Fruit fly (Drosophila melanogaster) S2 (cell line): Measurements from ENCODE around the gene MBD-like.

Experiments used
- CG8478 ChIP-seq: fragments of >200 bp; optimal IDR thresholded peaks from 2 replicates; lab custom pipeline; 2018
- CTCF ChIP-seq, 2 experiments: fragments of >200 bp; optimal IDR thresholded peaks; 2 replicates each; lab custom pipeline; 2018

- no peak for TF ChIP-seq CTCF (optimal IDR thresholded peaks at IDR 0.05; lab: Kevin White, UChicago)
- TF ChIP-seq CG8478: no peak
Measured at dm6 chr3R:9577382-9578137, 18.0 kb downstream of the MBD-like start, which contains the start of the genes Kap-alpha3 and Son.
